Worm (Caenorhabditis elegans): ENCODE data around the gene Y73B3A.8.
"Not testable (repeated sequence)": the region's sequence is repeated elsewhere in the genome, so short reads cannot be mapped to it uniquely, and the experiment has no call there.

DNA sequence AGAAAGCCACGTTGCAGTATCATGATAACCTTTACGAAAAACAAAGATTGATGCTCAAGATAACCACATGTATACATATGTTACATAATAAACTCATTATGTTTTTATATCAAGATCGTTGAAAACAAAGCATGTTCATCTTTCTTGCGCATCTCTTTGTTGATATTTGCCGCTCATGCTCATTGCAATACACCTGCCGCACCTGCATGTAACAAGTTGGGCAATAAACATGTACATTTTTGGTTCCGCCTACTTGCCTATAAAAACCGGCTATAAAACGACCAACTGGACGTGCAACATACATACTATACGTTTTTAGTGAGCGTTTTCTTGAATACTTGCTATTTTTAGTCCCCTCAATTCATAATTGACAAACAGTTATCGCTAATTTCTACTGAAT is 21.7 kb downstream of the Y73B3A.8 start, which contains the start of gene fbxa-16:
- not testable (repeated sequence) for TF ChIP-seq dao-5, W03F9.2 (tag; optimal IDR thresholded peaks at IDR 0.05)

Data from whole organism, L4/young adult.